Fruit fly (Drosophila melanogaster): ENCODE data around the gene CG14395.

Gene CG14395

dm6 chr3R:12641620-12642019 lies 21.0 kb upstream of the CG14395 start:
- TF ChIP-seq pan (optimal IDR thresholded peaks at IDR 0.05) (no peak), CG8478 (optimal IDR thresholded peaks at IDR 0.05) (no peak), psq (optimal IDR thresholded peaks at IDR 0.05) (no peak), usp (GFP tag; optimal IDR thresholded peaks at IDR 0.05) (no peak), EcR (GFP tag; optimal IDR thresholded peaks at IDR 0.05) (no peak), Dll (optimal IDR thresholded peaks at IDR 0.05) (no peak)

DNA sequence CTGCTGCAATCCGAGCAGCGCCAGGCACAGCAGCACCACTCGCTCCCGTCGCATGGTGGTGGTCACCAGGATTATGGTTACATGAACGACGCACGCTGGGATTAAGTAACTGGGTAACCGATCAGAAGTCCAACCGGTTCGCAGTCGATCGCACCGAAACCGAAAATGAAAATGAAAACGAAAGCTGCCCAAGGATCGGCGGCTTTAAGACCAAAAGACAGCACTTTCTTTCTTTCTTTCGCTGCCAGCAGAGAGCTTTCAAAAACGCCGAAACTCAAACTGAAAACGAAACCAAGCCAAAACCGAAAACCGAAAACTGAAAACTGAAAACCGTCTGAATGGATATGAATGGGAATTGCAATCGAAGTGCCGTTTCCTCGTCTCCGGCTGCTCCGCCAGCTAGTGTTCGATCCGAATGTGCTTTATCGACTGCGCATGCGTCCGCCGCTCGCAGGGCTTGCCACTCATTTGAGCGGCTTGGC lies 20.5 kb upstream of the CG14395 start, which contains the start of gene CG6753:
Gene CG6753 (minus strand): TSS at position 432 of the 482 bp plus-strand sequence.
- TF ChIP-seq EcR (GFP tag; optimal IDR thresholded peaks at IDR 0.05) (no peak), CG8478 (optimal IDR thresholded peaks at IDR 0.05) (no peak), pan (optimal IDR thresholded peaks at IDR 0.05) (no peak), psq (optimal IDR thresholded peaks at IDR 0.05) (no peak), usp (GFP tag; optimal IDR thresholded peaks at IDR 0.05) (no peak), Dll (optimal IDR thresholded peaks at IDR 0.05) (no peak)

dm6 chr3R:12644621-12645310 lies 17.9 kb upstream of the CG14395 start:
- TF ChIP-seq Dll (optimal IDR thresholded peaks at IDR 0.05), result no peak
- TF ChIP-seq psq (optimal IDR thresholded peaks at IDR 0.05), result no peak
- no peak for TF ChIP-seq CG8478 (optimal IDR thresholded peaks at IDR 0.05)
- no peak for TF ChIP-seq pan (optimal IDR thresholded peaks at IDR 0.05)
- TF ChIP-seq EcR (GFP tag; optimal IDR thresholded peaks at IDR 0.05), result no peak
- TF ChIP-seq usp (GFP tag; optimal IDR thresholded peaks at IDR 0.05), result no peak

DNA sequence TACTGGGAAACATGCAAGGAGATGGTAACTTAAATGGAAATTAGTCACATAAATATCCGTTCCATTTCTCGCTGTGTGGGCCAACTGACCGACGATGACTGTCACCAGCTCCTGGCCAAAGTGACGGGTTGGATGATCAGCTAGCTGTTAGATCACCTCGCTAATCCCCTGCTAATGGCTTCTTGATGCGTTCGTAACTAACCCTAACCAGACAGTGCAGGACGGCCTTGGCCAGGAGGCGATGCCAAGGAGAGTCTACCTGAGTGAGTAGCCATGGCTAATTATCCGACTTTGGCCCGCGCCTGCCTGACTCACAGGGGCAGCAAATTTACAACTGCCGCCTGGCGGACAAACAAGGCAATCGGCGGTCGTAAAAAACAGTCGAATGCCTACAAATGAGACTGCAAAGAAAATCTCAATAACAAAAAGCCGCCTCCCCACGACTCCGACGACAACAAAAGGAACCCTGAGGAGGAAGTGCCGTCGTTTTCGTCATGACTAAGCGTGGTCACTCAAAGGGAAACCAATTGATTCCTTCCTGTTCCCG lies 16.8 kb upstream of the CG14395 start:
- TF ChIP-seq Dll (optimal IDR thresholded peaks at IDR 0.05) (no peak), CG8478 (optimal IDR thresholded peaks at IDR 0.05) (no peak), psq (optimal IDR thresholded peaks at IDR 0.05) (no peak), EcR (GFP tag; optimal IDR thresholded peaks at IDR 0.05) (no peak), pan (optimal IDR thresholded peaks at IDR 0.05) (no peak), usp (GFP tag; optimal IDR thresholded peaks at IDR 0.05) (no peak)

dm6 chr3R:12646926-12647325 lies 15.7 kb upstream of the CG14395 start:
- TF ChIP-seq EcR (GFP tag; optimal IDR thresholded peaks at IDR 0.05) (no peak), pan (optimal IDR thresholded peaks at IDR 0.05) (no peak), psq (optimal IDR thresholded peaks at IDR 0.05) (no peak), CG8478 (optimal IDR thresholded peaks at IDR 0.05) (no peak), Dll (optimal IDR thresholded peaks at IDR 0.05) (no peak), usp (GFP tag; optimal IDR thresholded peaks at IDR 0.05) (no peak)

dm6 chr3R:12647348-12647747 lies 15.3 kb upstream of the CG14395 start:
- TF ChIP-seq CG8478 (optimal IDR thresholded peaks at IDR 0.05) (no peak), usp (GFP tag; optimal IDR thresholded peaks at IDR 0.05) (no peak), Dll (optimal IDR thresholded peaks at IDR 0.05) (no peak), psq (optimal IDR thresholded peaks at IDR 0.05) (no peak), pan (optimal IDR thresholded peaks at IDR 0.05) (no peak), EcR (GFP tag; optimal IDR thresholded peaks at IDR 0.05) (no peak)

DNA sequence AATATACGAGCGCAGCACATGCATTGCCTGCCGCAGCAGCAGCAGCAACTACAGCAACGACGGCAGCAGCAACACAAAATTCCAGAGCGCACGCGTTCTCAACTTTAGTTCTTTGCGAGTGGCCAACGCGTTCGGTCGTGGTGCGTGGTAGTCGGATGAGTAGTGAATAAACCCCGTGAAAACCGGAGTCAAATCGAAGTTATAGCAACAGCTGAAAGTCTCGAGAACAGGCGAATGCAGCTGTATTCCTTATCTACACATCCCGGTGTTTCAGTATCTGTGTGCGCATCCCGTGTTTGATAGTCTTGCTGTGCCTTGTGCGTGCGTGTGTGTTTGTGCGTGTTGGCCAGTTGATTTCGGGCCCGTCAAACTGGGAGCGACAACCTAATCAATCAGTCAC lies 14.7 kb upstream of the CG14395 start, which contains the start of gene Dtg:
Gene Dtg (plus strand): TSS at position 105 of the 400 bp plus-strand sequence.
- TF ChIP-seq CG8478 (optimal IDR thresholded peaks at IDR 0.05) (no peak), Dll (optimal IDR thresholded peaks at IDR 0.05) (no peak), EcR (GFP tag; optimal IDR thresholded peaks at IDR 0.05) (peak in 1 of 2 experiments; percentile 30), psq (optimal IDR thresholded peaks at IDR 0.05) (no peak), pan (optimal IDR thresholded peaks at IDR 0.05) (no peak), usp (GFP tag; optimal IDR thresholded peaks at IDR 0.05) (no peak)

- TF ChIP-seq usp (GFP tag; optimal IDR thresholded peaks at IDR 0.05) (no peak), Dll (optimal IDR thresholded peaks at IDR 0.05) (no peak), pan (optimal IDR thresholded peaks at IDR 0.05) (no peak), psq (optimal IDR thresholded peaks at IDR 0.05) (no peak), EcR (GFP tag; optimal IDR thresholded peaks at IDR 0.05) (no peak), CG8478 (optimal IDR thresholded peaks at IDR 0.05) (no peak)
These were observed 13.3 kb upstream of the CG14395 start for dm6 chr3R:12649099-12650029.

DNA sequence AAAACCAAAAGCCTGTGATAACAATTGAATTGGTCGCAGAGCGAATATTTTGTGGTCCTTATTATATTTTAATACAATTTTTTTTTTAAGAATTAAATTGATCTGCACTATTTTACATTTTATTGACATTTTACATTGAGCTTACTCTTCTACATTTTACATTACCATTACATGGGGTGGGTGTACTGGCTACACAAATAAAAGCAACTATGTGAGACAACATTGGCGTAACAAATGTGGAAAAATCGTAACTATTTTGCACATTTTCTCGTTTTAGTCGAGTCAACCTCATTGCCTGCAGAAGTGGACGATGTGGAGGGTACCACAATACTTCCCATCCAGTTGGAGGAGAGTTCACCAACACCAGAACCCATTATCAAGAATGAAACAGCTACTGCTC lies 12.1 kb upstream of the CG14395 start:
- TF ChIP-seq pan (optimal IDR thresholded peaks at IDR 0.05) (no peak), Dll (optimal IDR thresholded peaks at IDR 0.05) (no peak), CG8478 (optimal IDR thresholded peaks at IDR 0.05) (no peak), EcR (GFP tag; optimal IDR thresholded peaks at IDR 0.05) (no peak), psq (optimal IDR thresholded peaks at IDR 0.05) (no peak), usp (GFP tag; optimal IDR thresholded peaks at IDR 0.05) (no peak)

DNA sequence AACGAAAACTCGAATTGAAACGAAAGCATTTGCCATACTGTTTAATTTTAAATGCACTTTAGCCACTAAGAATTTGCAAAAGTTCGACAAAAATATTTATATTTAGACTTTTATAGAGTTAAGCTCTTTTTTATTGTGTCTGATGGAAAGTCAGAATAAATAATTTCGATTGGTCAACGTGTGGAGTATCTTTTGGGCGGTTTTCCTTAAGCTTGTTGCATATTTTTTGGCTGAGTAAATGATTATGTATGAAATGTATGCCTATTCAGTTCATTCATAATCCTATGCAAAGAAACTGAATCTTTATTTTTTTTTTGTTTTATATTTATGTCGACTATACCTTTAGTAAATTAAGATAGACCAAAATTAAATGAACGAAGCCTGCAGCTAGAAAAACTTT lies 9.9 kb upstream of the CG14395 start:
- TF ChIP-seq Dll (optimal IDR thresholded peaks at IDR 0.05), result no peak
- TF ChIP-seq pan (optimal IDR thresholded peaks at IDR 0.05), result no peak
- no peak for TF ChIP-seq usp (GFP tag; optimal IDR thresholded peaks at IDR 0.05)
- no peak for TF ChIP-seq psq (optimal IDR thresholded peaks at IDR 0.05)
- TF ChIP-seq EcR (GFP tag; optimal IDR thresholded peaks at IDR 0.05), result no peak
- no peak for TF ChIP-seq CG8478 (optimal IDR thresholded peaks at IDR 0.05)

dm6 chr3R:12653511-12654252 lies 8.9 kb upstream of the CG14395 start:
- no peak for TF ChIP-seq Dll (optimal IDR thresholded peaks at IDR 0.05)
- TF ChIP-seq CG8478 (optimal IDR thresholded peaks at IDR 0.05), result no peak
- TF ChIP-seq EcR (GFP tag; optimal IDR thresholded peaks at IDR 0.05), result no peak
- no peak for TF ChIP-seq usp (GFP tag; optimal IDR thresholded peaks at IDR 0.05)
- TF ChIP-seq pan (optimal IDR thresholded peaks at IDR 0.05), result no peak
- no peak for TF ChIP-seq psq (optimal IDR thresholded peaks at IDR 0.05)
